Fruit fly (Drosophila melanogaster) whole organism, embryonic: Measurements from ENCODE around the gene Top3alpha.

ENCODE experiments used
- Aef1 ChIP-seq: fragments of 200-800 bp; sonication (Bioruptor generic); IDR thresholded peaks from 3 replicates; pipeline ENCODE4 v1.3.6; 2022; ENCODE audit warnings: missing biosample characterization, missing genetic modification characterization
- CG11085 ChIP-seq: fragments of 200-800 bp; sonication (Bioruptor generic); IDR thresholded peaks from 2 replicates; pipeline ENCODE4 v1.3.6; 2022; ENCODE audit warnings: missing biosample characterization, missing genetic modification characterization
- CG11560 ChIP-seq: fragments of 200-800 bp; sonication (Bioruptor generic); IDR thresholded peaks from 3 replicates; pipeline ENCODE4 v1.3.6; 2022; ENCODE audit warnings: missing biosample characterization, missing genetic modification characterization
- CG14667 ChIP-seq: fragments of 200-800 bp; sonication (Bioruptor generic); IDR thresholded peaks from 2 replicates; pipeline ENCODE4 v1.3.6; 2022; ENCODE audit warnings: missing biosample characterization, missing genetic modification characterization
- CG1603 ChIP-seq: fragments of 200-800 bp; sonication (Bioruptor generic); optimal IDR thresholded peaks from 2 replicates; lab custom pipeline; 2019; ENCODE audit warnings: missing biosample characterization, mild to moderate bottlenecking, missing genetic modification characterization, moderate library complexity
- CG17328 ChIP-seq: fragments of 200-800 bp; sonication (Bioruptor generic); IDR thresholded peaks from 2 replicates; pipeline ENCODE4 v1.3.6; 2022; ENCODE audit warnings: missing biosample characterization, missing genetic modification characterization
- CG17612 ChIP-seq: fragments of 200-800 bp; sonication (Bioruptor generic); IDR thresholded peaks from 2 replicates; pipeline ENCODE4 v1.3.6; 2022; ENCODE audit warnings: missing biosample characterization, missing genetic modification characterization
- CG18619 ChIP-seq: fragments of 200-800 bp; sonication (Bioruptor generic); optimal IDR thresholded peaks from 3 replicates; lab custom pipeline; 2017; ENCODE audit warnings: missing biosample characterization, mild to moderate bottlenecking, missing genetic modification characterization
- CG31224 ChIP-seq: fragments of 200-800 bp; sonication (Bioruptor generic); IDR thresholded peaks from 2 replicates; pipeline ENCODE4 v1.3.6; 2022; ENCODE audit warnings: missing biosample characterization, missing genetic modification characterization
- CG3838 ChIP-seq: fragments of 200-800 bp; sonication (Bioruptor generic); optimal IDR thresholded peaks from 3 replicates; lab custom pipeline; 2016; ENCODE audit warnings: missing biosample characterization, missing genetic modification characterization
- CG3995 ChIP-seq: fragments of 200-800 bp; sonication (Bioruptor generic); optimal IDR thresholded peaks from 3 replicates; lab custom pipeline; 2016; ENCODE audit warnings: missing biosample characterization, missing genetic modification characterization
- CG4617 ChIP-seq: fragments of 200-800 bp; sonication (Bioruptor generic); optimal IDR thresholded peaks from 3 replicates; lab custom pipeline; 2016; ENCODE audit warnings: missing biosample characterization, missing genetic modification characterization, borderline replicate concordance
- CG6689 ChIP-seq: fragments of 200-800 bp; sonication (Bioruptor generic); IDR thresholded peaks from 2 replicates; pipeline ENCODE4 v1.3.6; 2022; ENCODE audit warnings: missing biosample characterization, missing genetic modification characterization
- CG6765 ChIP-seq: fragments of 200-800 bp; sonication (Bioruptor generic); optimal IDR thresholded peaks from 3 replicates; lab custom pipeline; 2017; ENCODE audit warnings: missing biosample characterization, mild to moderate bottlenecking, missing genetic modification characterization
- CG8089 ChIP-seq: fragments of 200-800 bp; sonication (Bioruptor generic); optimal IDR thresholded peaks from 3 replicates; lab custom pipeline; 2016; ENCODE audit warnings: missing biosample characterization, missing genetic modification characterization
- CG8281 ChIP-seq: fragments of 200-800 bp; sonication (Bioruptor generic); optimal IDR thresholded peaks from 2 replicates; lab custom pipeline; 2018; ENCODE audit warnings: missing biosample characterization, mild to moderate bottlenecking, missing genetic modification characterization, moderate library complexity
- CG8388 ChIP-seq: fragments of 200-800 bp; sonication (Bioruptor generic); optimal IDR thresholded peaks from 2 replicates; lab custom pipeline; 2019; ENCODE audit warnings: missing biosample characterization, mild to moderate bottlenecking, missing genetic modification characterization, moderate library complexity
- CG9817 ChIP-seq: fragments of 200-800 bp; sonication (Bioruptor generic); optimal IDR thresholded peaks from 2 replicates; lab custom pipeline; 2018; ENCODE audit warnings: missing biosample characterization, mild to moderate bottlenecking, missing genetic modification characterization, moderate library complexity
- CG9876 ChIP-seq: fragments of 200-800 bp; sonication (Bioruptor generic); optimal IDR thresholded peaks from 2 replicates; lab custom pipeline; 2016; ENCODE audit warnings: missing biosample characterization, missing genetic modification characterization
- CTCF ChIP-seq: fragments of 200-800 bp; sonication (Bioruptor generic); optimal IDR thresholded peaks from 2 replicates; lab custom pipeline; 2017; ENCODE audit warnings: missing biosample characterization, mild to moderate bottlenecking, missing genetic modification characterization, moderate library complexity
- D19A ChIP-seq: fragments of 200-800 bp; optimal IDR thresholded peaks from 3 replicates; lab custom pipeline; 2019; ENCODE audit warnings: missing biosample characterization, mild to moderate bottlenecking, missing genetic modification characterization, moderate library complexity
- Ets65A ChIP-seq: fragments of 200-800 bp; sonication (Bioruptor generic); peaks from one replicate; lab custom pipeline; 2016; ENCODE audit warnings: missing biosample characterization, missing genetic modification characterization
- Fer3 ChIP-seq: fragments of 200-800 bp; sonication (Bioruptor generic); optimal IDR thresholded peaks from 2 replicates; lab custom pipeline; 2018; ENCODE audit warnings: missing biosample characterization, mild to moderate bottlenecking, missing genetic modification characterization, moderate library complexity
- Hr39 ChIP-seq: fragments of >200 bp; optimal IDR thresholded peaks from 2 replicates; lab custom pipeline; 2017
- Hr78 ChIP-seq, 2 experiments: fragments of 200-800 bp in 1 of 2; fragments of >200 bp in 1 of 2; sonication (Bioruptor generic) in 1 of 2; optimal IDR thresholded peaks; 2 replicates each; lab custom pipeline; 2017 to 2019; ENCODE audit warnings: missing biosample characterization in 2 of 2, missing genetic modification characterization in 2 of 2, mild to moderate bottlenecking in 1 of 2, moderate library complexity in 1 of 2
- Lpt ChIP-seq: fragments of >200 bp; optimal IDR thresholded peaks from 2 replicates; lab custom pipeline; 2018; ENCODE audit warnings: missing biosample characterization, missing genetic modification characterization
- Nf-YC ChIP-seq: fragments of 200-800 bp; optimal IDR thresholded peaks from 3 replicates; lab custom pipeline; 2019; ENCODE audit warnings: missing biosample characterization, mild to moderate bottlenecking, missing genetic modification characterization, moderate library complexity
- NfI ChIP-seq: fragments of 200-800 bp; sonication (Bioruptor generic); optimal IDR thresholded peaks from 3 replicates; lab custom pipeline; 2018; ENCODE audit warnings: missing biosample characterization, mild to moderate bottlenecking, missing genetic modification characterization, moderate library complexity
- Sox102F ChIP-seq: fragments of 200-800 bp; sonication (Bioruptor generic); optimal IDR thresholded peaks from 2 replicates; lab custom pipeline; 2018; ENCODE audit warnings: missing biosample characterization, mild to moderate bottlenecking, missing genetic modification characterization, moderate library complexity
- ap ChIP-seq: fragments of 200-800 bp; sonication (Bioruptor generic); IDR thresholded peaks from 2 replicates; pipeline ENCODE4 v1.3.6; 2022; ENCODE audit warnings: missing biosample characterization, missing genetic modification characterization
- bsh ChIP-seq, 2 experiments: fragments of 200-800 bp; sonication (Bioruptor generic); optimal IDR thresholded peaks; 2 replicates each; lab custom pipeline; 2017 to 2018; ENCODE audit warnings: mild to moderate bottlenecking in 2 of 2, missing biosample characterization in 2 of 2, missing genetic modification characterization in 2 of 2, moderate library complexity in 1 of 2
- btn ChIP-seq: fragments of 200-800 bp; sonication (Bioruptor generic); optimal IDR thresholded peaks from 2 replicates; lab custom pipeline; 2016; ENCODE audit warnings: missing biosample characterization, missing genetic modification characterization
- cato ChIP-seq: fragments of 200-800 bp; sonication (Bioruptor generic); optimal IDR thresholded peaks from 2 replicates; lab custom pipeline; 2016; ENCODE audit warnings: missing biosample characterization, missing genetic modification characterization, borderline replicate concordance
- chinmo ChIP-seq: fragments of 200-800 bp; sonication (Bioruptor generic); IDR thresholded peaks from 4 replicates; pipeline ENCODE4 v1.3.6; 2022; ENCODE audit warnings: missing biosample characterization, missing genetic modification characterization; ENCODE audit not compliant: partially characterized antibody
- danr ChIP-seq: fragments of 200-800 bp; sonication (Bioruptor generic); IDR thresholded peaks from 2 replicates; pipeline ENCODE4 v1.3.6; 2022; ENCODE audit warnings: missing biosample characterization, missing genetic modification characterization
- ewg ChIP-seq: fragments of 200-800 bp; sonication (Bioruptor generic); optimal IDR thresholded peaks from 3 replicates; lab custom pipeline; 2017; ENCODE audit warnings: mild to moderate bottlenecking, missing biosample characterization, missing genetic modification reagents, missing genetic modification characterization
- exex ChIP-seq: fragments of 200-800 bp; sonication (Bioruptor generic); optimal IDR thresholded peaks from 4 replicates; lab custom pipeline; 2018; ENCODE audit warnings: missing biosample characterization, mild to moderate bottlenecking, missing genetic modification characterization, moderate library complexity
- ftz-f1 ChIP-seq: fragments of 200-800 bp; sonication (Bioruptor generic); optimal IDR thresholded peaks from 2 replicates; lab custom pipeline; 2016; ENCODE audit warnings: missing biosample characterization, missing genetic modification characterization
- gcm2 ChIP-seq: fragments of 200-800 bp; sonication (Bioruptor generic); optimal IDR thresholded peaks from 2 replicates; lab custom pipeline; 2016; ENCODE audit warnings: missing biosample characterization, missing genetic modification characterization
- grau ChIP-seq: fragments of 200-800 bp; optimal IDR thresholded peaks from 3 replicates; lab custom pipeline; 2019; ENCODE audit warnings: missing biosample characterization, mild to moderate bottlenecking, missing genetic modification characterization, moderate library complexity
- insv ChIP-seq, 2 experiments: fragments of 200-800 bp; sonication (Bioruptor generic); optimal IDR thresholded peaks; 3 replicates each; lab custom pipeline; 2016 to 2018; ENCODE audit warnings: missing biosample characterization in 2 of 2, missing genetic modification characterization in 2 of 2
- kah ChIP-seq: fragments of 200-800 bp; sonication (Bioruptor generic); optimal IDR thresholded peaks from 2 replicates; lab custom pipeline; 2018; ENCODE audit warnings: missing biosample characterization, mild to moderate bottlenecking, missing genetic modification characterization
- kay ChIP-seq: fragments of 200-800 bp; sonication (Bioruptor generic); optimal IDR thresholded peaks from 2 replicates; lab custom pipeline; 2016; ENCODE audit warnings: missing biosample characterization, missing genetic modification characterization
- nerfin-2 ChIP-seq: fragments of 200-800 bp; sonication (Bioruptor generic); IDR thresholded peaks from 2 replicates; pipeline ENCODE4 v1.3.6; 2022; ENCODE audit warnings: missing biosample characterization, missing genetic modification characterization; ENCODE audit not compliant: partially characterized antibody
- peb ChIP-seq: fragments of 200-800 bp; sonication (Bioruptor generic); IDR thresholded peaks from 2 replicates; pipeline ENCODE4 v1.3.6; 2022; ENCODE audit warnings: missing biosample characterization, missing genetic modification characterization
- sima ChIP-seq: fragments of 200-800 bp; sonication (Bioruptor generic); optimal IDR thresholded peaks from 2 replicates; lab custom pipeline; 2016; ENCODE audit warnings: missing biosample characterization, missing genetic modification characterization
- so ChIP-seq: fragments of 200-800 bp; sonication (Bioruptor generic); IDR thresholded peaks from 3 replicates; pipeline ENCODE4 v1.3.6; 2022; ENCODE audit warnings: missing biosample characterization, missing genetic modification characterization
- sqz ChIP-seq: fragments of 200-800 bp; sonication (Bioruptor generic); optimal IDR thresholded peaks from 3 replicates; lab custom pipeline; 2018; ENCODE audit warnings: missing biosample characterization, mild to moderate bottlenecking, missing genetic modification characterization
- tll ChIP-seq, 2 experiments: fragments of 200-800 bp in 1 of 2; fragments of >200 bp in 1 of 2; sonication (Bioruptor generic) in 1 of 2; optimal IDR thresholded peaks; 2 replicates each; lab custom pipeline; 2017 to 2019; ENCODE audit warnings: missing biosample characterization in 2 of 2, missing genetic modification characterization in 2 of 2, mild to moderate bottlenecking in 1 of 2, moderate library complexity in 1 of 2
- vfl ChIP-seq: fragments of 200-800 bp; sonication (Bioruptor generic); optimal IDR thresholded peaks from 2 replicates; lab custom pipeline; 2016; ENCODE audit warnings: missing biosample characterization, missing genetic modification characterization
- vnd ChIP-seq: fragments of 200-800 bp; sonication (Bioruptor generic); IDR thresholded peaks from 3 replicates; pipeline ENCODE4 v1.3.6; 2022; ENCODE audit warnings: missing biosample characterization, missing genetic modification characterization; ENCODE audit not compliant: partially characterized antibody
- zen ChIP-seq: fragments of 200-800 bp; sonication (Bioruptor generic); optimal IDR thresholded peaks from 3 replicates; lab custom pipeline; 2018; ENCODE audit warnings: missing biosample characterization, mild to moderate bottlenecking, missing genetic modification characterization, moderate library complexity

Gene Top3alpha

dm6 chr2L:19489997-19490461, 7.9 kb upstream of the Top3alpha start, which contains the start of the genes CG10194 and CG18094 (continued):
- TF ChIP-seq kay (peak; percentile 2), danr (GFP tag; lab: Robert Waterston, UW) (no peak), CG17328 (no peak), nerfin-2 (no peak), Aef1 (GFP tag; lab: Robert Waterston, UW) (0 out of 3 replicates have a peak, but pooled peaks have one; percentile 31), CG6765 (GFP tag; lab: Kevin White, UChicago) (no peak), sqz (no peak), CG9876 (GFP tag; lab: Kevin White, UChicago) (no peak), btn (GFP tag; lab: Kevin White, UChicago) (no peak), Hr39 (lab: Kevin White, UChicago) (no peak), ap (GFP tag; lab: Robert Waterston, UW) (no peak), grau (tag; lab: Kevin White, UChicago) (no peak), CG11560 (tag; lab: Robert Waterston, UW) (no peak), chinmo (GFP tag; lab: Robert Waterston, UW) (0 out of 4 replicates have a peak, but pooled peaks have one; percentile 43), insv (GFP tag; optimal IDR thresholded peaks at IDR 0.05; lab: Kevin White, UChicago) (no peak), ewg (GFP tag; lab: Kevin White, UChicago) (no peak), CG4617 (GFP tag; lab: Kevin White, UChicago) (peak; percentile 22), peb (no peak), ftz-f1 (GFP tag; lab: Kevin White, UChicago) (no peak), tll (GFP tag; optimal IDR thresholded peaks at IDR 0.05; lab: Kevin White, UChicago) (no peak), CG18619 (no peak), CG9817 (no peak), CG8388 (GFP tag; lab: Kevin White, UChicago) (peak; percentile 34), CG3838 (GFP tag; lab: Kevin White, UChicago) (no peak), Sox102F (no peak), CG17612 (GFP tag; lab: Robert Waterston, UW) (no peak), CG1603 (tag; lab: Kevin White, UChicago) (no peak), NfI (peak; percentile 33), Lpt (GFP tag; lab: Kevin White, UChicago) (no peak), cato (GFP tag; lab: Kevin White, UChicago) (no peak), CTCF (GFP tag; lab: Kevin White, UChicago) (no peak), CG8281 (no peak), Ets65A (no peak), CG11085 (GFP tag; lab: Robert Waterston, UW) (no peak), zen (tag; lab: Kevin White, UChicago) (no peak), Hr78 (GFP tag; optimal IDR thresholded peaks at IDR 0.05; lab: Kevin White, UChicago) (no peak), bsh (GFP tag; optimal IDR thresholded peaks at IDR 0.05; lab: Kevin White, UChicago) (peak in 1 of 2 experiments; percentile 43), sima (GFP tag; lab: Kevin White, UChicago) (no peak), CG8089 (GFP tag; lab: Kevin White, UChicago) (no peak), vnd (GFP tag; lab: Robert Waterston, UW) (0 out of 3 replicates have a peak, but pooled peaks have one; percentile 13), CG14667 (GFP tag; lab: Robert Waterston, UW) (no peak), vfl (GFP tag; lab: Kevin White, UChicago) (no peak), CG6689 (no peak; the same call in 1 of the 2 replicates), CG31224 (GFP tag; lab: Robert Waterston, UW) (no peak), Fer3 (tag; lab: Kevin White, UChicago) (peak; percentile 47), CG3995 (GFP tag; lab: Kevin White, UChicago) (no peak), Nf-YC (tag; lab: Kevin White, UChicago) (no peak), exex (tag; lab: Kevin White, UChicago) (peak; percentile 48), D19A (tag; lab: Kevin White, UChicago) (peak; percentile 41), kah (GFP tag; lab: Kevin White, UChicago) (peak; percentile 100), gcm2 (no peak), so (GFP tag; lab: Robert Waterston, UW) (no peak)
